Worm (Caenorhabditis elegans) whole organism, L4 larva: Measurements from ENCODE around the gene C30F2.4.

Experiments used
- attf-4 ChIP-seq: sonication (generic microtip); optimal IDR thresholded peaks from 3 replicates; lab custom pipeline; 2017; ENCODE audit warnings: missing biosample characterization, missing genetic modification characterization
- daf-12 ChIP-seq: fragments of 150-350 bp; optimal IDR thresholded peaks from 2 replicates; lab custom pipeline; 2014; ENCODE audit warnings: missing biosample characterization, missing genetic modification reagents, missing genetic modification characterization
- egl-27 ChIP-seq: sonication (generic microtip); optimal IDR thresholded peaks from 3 replicates; lab custom pipeline; 2017; ENCODE audit warnings: missing biosample characterization, missing genetic modification reagents, missing genetic modification characterization
- fkh-10 ChIP-seq: fragments of 150-350 bp; optimal IDR thresholded peaks from 2 replicates; lab custom pipeline; 2014; ENCODE audit warnings: missing biosample characterization, missing genetic modification reagents, missing genetic modification characterization
- lim-7 ChIP-seq: fragments of 200-800 bp; sonication (Bioruptor generic); IDR thresholded peaks from 2 replicates; pipeline ENCODE4 v1.3.6; 2022; ENCODE audit warnings: missing genetic modification characterization, missing compliant biosample characterization
- madf-5 ChIP-seq, 2 experiments: fragments of 200-800 bp; sonication (Bioruptor generic); IDR thresholded peaks; 2 replicates each; pipeline ENCODE4 v1.3.6; 2022; ENCODE audit warnings: missing compliant biosample characterization in 2 of 2, missing genetic modification characterization in 2 of 2
- mep-1 ChIP-seq: fragments of 150-350 bp; sonication (generic microtip); optimal IDR thresholded peaks from 3 replicates; lab custom pipeline; 2014; ENCODE audit warnings: missing biosample characterization, missing genetic modification characterization
- mxl-2 ChIP-seq: fragments of 200-800 bp; sonication (Bioruptor generic); conservative IDR thresholded peaks from 2 replicates; pipeline ENCODE4 v1.3.6; 2022; ENCODE audit warnings: missing genetic modification reagents, missing genetic modification characterization, missing compliant biosample characterization
- nhr-111 ChIP-seq: fragments of 200-800 bp; sonication (Bioruptor generic); optimal IDR thresholded peaks from 2 replicates; lab custom pipeline; 2018; ENCODE audit warnings: mild to moderate bottlenecking, missing genetic modification characterization, missing compliant biosample characterization
- nhr-25 ChIP-seq: sonication (generic microtip); optimal IDR thresholded peaks from 2 replicates; lab custom pipeline; 2017; ENCODE audit warnings: missing genetic modification characterization, mild to moderate bottlenecking, missing compliant biosample characterization, antibody characterized with exemption, moderate library complexity, borderline replicate concordance; ENCODE audit not compliant: insufficient read depth
- nhr-77 ChIP-seq: fragments of 150-350 bp; optimal IDR thresholded peaks from 2 replicates; lab custom pipeline; 2014; ENCODE audit warnings: missing biosample characterization, missing genetic modification characterization
- skn-1 ChIP-seq: fragments of 150-350 bp; optimal IDR thresholded peaks from 2 replicates; lab custom pipeline; 2014; ENCODE audit warnings: missing biosample characterization, missing genetic modification characterization
- unc-62 ChIP-seq, 3 experiments: fragments of 150-350 bp in 1 of 3; sonication (generic microtip); optimal IDR thresholded peaks in 2 of 3; peaks in 1 of 3; 1 replicate in 1 of 3; 2 replicates in 2 of 3; lab custom pipeline; 2014 to 2017; ENCODE audit warnings: missing biosample characterization in 3 of 3, missing genetic modification characterization in 3 of 3, missing genetic modification reagents in 3 of 3, missing genotype in 1 of 3

ce11 chrX:16087842-16088241 is 11.5 kb upstream of the C30F2.4 start:
- no peak for TF ChIP-seq lim-7 (GFP tag; lab: Robert Waterston, UW)
- TF ChIP-seq nhr-77 (tag; lab: Kevin White, UChicago), result no peak
- TF ChIP-seq mep-1 (tag; lab: Kevin White, UChicago), result no peak
- no peak for TF ChIP-seq nhr-111
- no peak for TF ChIP-seq daf-12 (tag; lab: Kevin White, UChicago)
- TF ChIP-seq madf-5 (GFP tag; IDR thresholded peaks at IDR 0.05; lab: Robert Waterston, UW), result no peak
- TF ChIP-seq attf-4 (tag; lab: Kevin White, UChicago), result no peak
- TF ChIP-seq egl-27 (tag; lab: Kevin White, UChicago), result no peak
- no peak for TF ChIP-seq unc-62 (GFP tag; optimal IDR thresholded peaks at IDR 0.05 in 1 of 2; lab: Kevin White, UChicago)
- TF ChIP-seq unc-62 (tag; optimal IDR thresholded peaks at IDR 0.05; lab: Kevin White, UChicago), result no peak
- no peak for TF ChIP-seq mxl-2
- no peak for TF ChIP-seq nhr-25 (tag; lab: Kevin White, UChicago)
- TF ChIP-seq fkh-10, result no peak
- no peak for TF ChIP-seq skn-1
